Fruit fly (Drosophila melanogaster) whole organism, embryonic: ENCODE measurements around the gene zfh2.

Experiments used
- Blimp-1 ChIP-seq: fragments of 200-800 bp; sonication (Bioruptor generic); optimal IDR thresholded peaks from 3 replicates; lab custom pipeline; 2018; ENCODE audit warnings: missing biosample characterization, missing genetic modification characterization, mild to moderate bottlenecking, moderate library complexity, missing genetic modification reagents
- BtbVII ChIP-seq: fragments of 200-800 bp; sonication (Bioruptor generic); optimal IDR thresholded peaks from 3 replicates; lab custom pipeline; 2017; ENCODE audit warnings: missing biosample characterization, mild to moderate bottlenecking, missing genetic modification characterization
- CG11723 ChIP-seq: fragments of 200-800 bp; sonication (Bioruptor generic); optimal IDR thresholded peaks from 2 replicates; lab custom pipeline; 2017; ENCODE audit warnings: missing biosample characterization, mild to moderate bottlenecking, missing genetic modification characterization
- CG16863 ChIP-seq: fragments of 200-800 bp; sonication (Bioruptor generic); optimal IDR thresholded peaks from 3 replicates; lab custom pipeline; 2016; ENCODE audit warnings: missing biosample characterization, missing genetic modification characterization
- CG17359 ChIP-seq: fragments of 200-800 bp; sonication (Bioruptor generic); optimal IDR thresholded peaks from 3 replicates; lab custom pipeline; 2018; ENCODE audit warnings: missing biosample characterization, mild to moderate bottlenecking, missing genetic modification characterization, moderate library complexity
- CG2129 ChIP-seq: fragments of 200-800 bp; sonication (Bioruptor generic); IDR thresholded peaks from 2 replicates; pipeline ENCODE4 v1.3.6; 2022; ENCODE audit warnings: missing biosample characterization, missing genetic modification characterization; ENCODE audit not compliant: partially characterized antibody
- CG30020 ChIP-seq: fragments of 200-800 bp; optimal IDR thresholded peaks from 2 replicates; lab custom pipeline; 2019; ENCODE audit warnings: missing biosample characterization, mild to moderate bottlenecking, missing genetic modification characterization, moderate library complexity
- CG31365 ChIP-seq: fragments of 200-800 bp; sonication (Bioruptor generic); optimal IDR thresholded peaks from 2 replicates; lab custom pipeline; 2018; ENCODE audit warnings: missing biosample characterization, mild to moderate bottlenecking, missing genetic modification characterization
- CG3163 ChIP-seq: fragments of 200-800 bp; sonication (Bioruptor generic); optimal IDR thresholded peaks from 3 replicates; lab custom pipeline; 2016; ENCODE audit warnings: missing biosample characterization, missing genetic modification characterization
- CG3847 ChIP-seq: fragments of 200-800 bp; sonication (Bioruptor generic); IDR thresholded peaks from 2 replicates; pipeline ENCODE4 v1.3.6; 2022; ENCODE audit warnings: missing biosample characterization, missing genetic modification characterization
- CG5953 ChIP-seq: fragments of 200-800 bp; sonication (Bioruptor generic); IDR thresholded peaks from 2 replicates; pipeline ENCODE4 v1.3.6; 2022; ENCODE audit warnings: missing biosample characterization, missing genetic modification characterization
- CG6254 ChIP-seq: fragments of 200-800 bp; sonication (Bioruptor generic); optimal IDR thresholded peaks from 3 replicates; lab custom pipeline; 2017; ENCODE audit warnings: mild to moderate bottlenecking, missing biosample characterization, missing genetic modification reagents, missing genetic modification characterization
- D ChIP-seq, 2 experiments: fragments of 200-800 bp in 1 of 2; fragments of >200 bp in 1 of 2; sonication (Bioruptor generic) in 1 of 2; optimal IDR thresholded peaks; 2 replicates in 1 of 2; 3 replicates in 1 of 2; lab custom pipeline; 2017; ENCODE audit warnings: mild to moderate bottlenecking in 1 of 2, missing biosample characterization in 1 of 2, missing genetic modification characterization in 1 of 2, missing genetic modification reagents in 1 of 2
- Dip3 ChIP-seq: fragments of 200-800 bp; sonication (Bioruptor generic); optimal IDR thresholded peaks from 3 replicates; lab custom pipeline; 2016; ENCODE audit warnings: missing biosample characterization, missing genetic modification characterization
- E2f2 ChIP-seq: fragments of 200-800 bp; sonication (Bioruptor generic); IDR thresholded peaks from 2 replicates; pipeline ENCODE4 v1.3.6; 2022; ENCODE audit warnings: missing biosample characterization, missing genetic modification characterization
- Ets65A ChIP-seq: fragments of 200-800 bp; sonication (Bioruptor generic); peaks from one replicate; lab custom pipeline; 2016; ENCODE audit warnings: missing biosample characterization, missing genetic modification characterization
- Hand ChIP-seq: fragments of 200-800 bp; sonication (Bioruptor generic); optimal IDR thresholded peaks from 2 replicates; lab custom pipeline; 2017; ENCODE audit warnings: mild to moderate bottlenecking, missing biosample characterization, missing genetic modification reagents, missing genetic modification characterization
- Hmr ChIP-seq: fragments of 200-800 bp; sonication (Bioruptor generic); optimal IDR thresholded peaks from 3 replicates; lab custom pipeline; 2017; ENCODE audit warnings: mild to moderate bottlenecking, missing biosample characterization, missing genetic modification reagents, missing genetic modification characterization
- Hsf ChIP-seq: fragments of 200-800 bp; sonication (Bioruptor generic); optimal IDR thresholded peaks from 3 replicates; lab custom pipeline; 2016; ENCODE audit warnings: missing biosample characterization, missing genetic modification characterization
- Kr ChIP-seq: fragments of 200-800 bp; sonication (Bioruptor generic); optimal IDR thresholded peaks from 2 replicates; lab custom pipeline; 2017; ENCODE audit warnings: missing biosample characterization, mild to moderate bottlenecking, missing genetic modification characterization
- Lhr ChIP-seq: fragments of 200-800 bp; sonication (Bioruptor generic); optimal IDR thresholded peaks from 3 replicates; lab custom pipeline; 2017; ENCODE audit warnings: mild to moderate bottlenecking, missing biosample characterization, missing genetic modification reagents, missing genetic modification characterization
- MESR4 ChIP-seq: fragments of 200-800 bp; sonication (Bioruptor generic); optimal IDR thresholded peaks from 2 replicates; lab custom pipeline; 2018; ENCODE audit warnings: missing biosample characterization, mild to moderate bottlenecking, missing genetic modification characterization, moderate library complexity
- Mes4 ChIP-seq: fragments of 200-800 bp; sonication (Bioruptor generic); optimal IDR thresholded peaks from 2 replicates; lab custom pipeline; 2016; ENCODE audit warnings: missing biosample characterization, missing genetic modification characterization
- Myb ChIP-seq: fragments of 200-800 bp; sonication (Bioruptor generic); optimal IDR thresholded peaks from 2 replicates; lab custom pipeline; 2016; ENCODE audit warnings: missing biosample characterization, missing genetic modification characterization
- NFAT ChIP-seq: fragments of 200-800 bp; sonication (Bioruptor generic); IDR thresholded peaks from 2 replicates; pipeline ENCODE4 v1.3.6; 2022; ENCODE audit warnings: missing biosample characterization, missing genetic modification characterization
- Opbp ChIP-seq: fragments of 200-800 bp; sonication (Bioruptor generic); IDR thresholded peaks from 3 replicates; pipeline ENCODE4 v1.3.6; 2022; ENCODE audit warnings: missing biosample characterization, missing genetic modification characterization; ENCODE audit not compliant: partially characterized antibody
- Pdp1 ChIP-seq, 2 experiments: fragments of 200-800 bp; sonication (Bioruptor generic); optimal IDR thresholded peaks; 3 replicates each; lab custom pipeline; 2016; ENCODE audit warnings: missing biosample characterization in 2 of 2, missing genetic modification characterization in 2 of 2, mild to moderate bottlenecking in 1 of 2, moderate library complexity in 1 of 2
- Sox102F ChIP-seq: fragments of 200-800 bp; sonication (Bioruptor generic); optimal IDR thresholded peaks from 2 replicates; lab custom pipeline; 2018; ENCODE audit warnings: missing biosample characterization, mild to moderate bottlenecking, missing genetic modification characterization, moderate library complexity
- Spps ChIP-seq: fragments of 200-800 bp; sonication (Bioruptor generic); optimal IDR thresholded peaks from 2 replicates; lab custom pipeline; 2018; ENCODE audit warnings: missing biosample characterization, mild to moderate bottlenecking, missing genetic modification characterization
- Ssrp ChIP-seq: fragments of 200-800 bp; sonication (Bioruptor generic); optimal IDR thresholded peaks from 2 replicates; lab custom pipeline; 2018; ENCODE audit warnings: missing biosample characterization, mild to moderate bottlenecking, missing genetic modification characterization, moderate library complexity
- cad ChIP-seq: fragments of >200 bp; optimal IDR thresholded peaks from 2 replicates; lab custom pipeline; 2017; ENCODE audit warnings: missing biosample characterization, missing genetic modification characterization
- crp ChIP-seq, 2 experiments: fragments of 200-800 bp; sonication (Bioruptor generic); optimal IDR thresholded peaks; 2 replicates in 1 of 2; 3 replicates in 1 of 2; lab custom pipeline; 2017; ENCODE audit warnings: missing biosample characterization in 2 of 2, missing genetic modification characterization in 2 of 2, mild to moderate bottlenecking in 1 of 2, moderate library complexity in 1 of 2
- dm ChIP-seq: fragments of 200-800 bp; sonication (Bioruptor generic); optimal IDR thresholded peaks from 3 replicates; lab custom pipeline; 2016; ENCODE audit warnings: missing biosample characterization, missing genetic modification characterization
- insv ChIP-seq, 2 experiments: fragments of 200-800 bp; sonication (Bioruptor generic); optimal IDR thresholded peaks; 3 replicates each; lab custom pipeline; 2016 to 2018; ENCODE audit warnings: missing biosample characterization in 2 of 2, missing genetic modification characterization in 2 of 2
- kah ChIP-seq: fragments of 200-800 bp; sonication (Bioruptor generic); optimal IDR thresholded peaks from 2 replicates; lab custom pipeline; 2018; ENCODE audit warnings: missing biosample characterization, mild to moderate bottlenecking, missing genetic modification characterization
- kay ChIP-seq: fragments of 200-800 bp; sonication (Bioruptor generic); optimal IDR thresholded peaks from 2 replicates; lab custom pipeline; 2016; ENCODE audit warnings: missing biosample characterization, missing genetic modification characterization
- lola ChIP-seq, 3 experiments: fragments of >200 bp in 2 of 3; fragments of 200-800 bp in 1 of 3; sonication (Bioruptor generic) in 1 of 3; optimal IDR thresholded peaks; 2 replicates each; lab custom pipeline; 2017 to 2019; ENCODE audit warnings: missing biosample characterization in 3 of 3, missing genetic modification characterization in 3 of 3, mild to moderate bottlenecking in 1 of 3, moderate library complexity in 1 of 3
- lov ChIP-seq, 2 experiments: fragments of 200-800 bp in 1 of 2; fragments of >200 bp in 1 of 2; sonication (Bioruptor generic) in 1 of 2; IDR thresholded peaks in 1 of 2; optimal IDR thresholded peaks in 1 of 2; 2 replicates in 1 of 2; 3 replicates in 1 of 2; pipeline versions ENCODE4 v1.3.6 to Lab custom; 2017 to 2022; ENCODE audit warnings: missing biosample characterization in 1 of 2, missing genetic modification characterization in 1 of 2
- p53 ChIP-seq: fragments of 200-800 bp; sonication (Bioruptor generic); optimal IDR thresholded peaks from 2 replicates; lab custom pipeline; 2016; ENCODE audit warnings: missing biosample characterization, missing genetic modification characterization
- pb ChIP-seq: fragments of 200-800 bp; sonication (Bioruptor generic); optimal IDR thresholded peaks from 3 replicates; lab custom pipeline; 2016; ENCODE audit warnings: missing biosample characterization, missing genetic modification characterization
- pros ChIP-seq: fragments of 200-800 bp; sonication (Bioruptor generic); optimal IDR thresholded peaks from 3 replicates; lab custom pipeline; 2019; ENCODE audit warnings: missing biosample characterization, mild to moderate bottlenecking, missing genetic modification characterization, moderate library complexity
- sens ChIP-seq: fragments of 200-800 bp; sonication (Bioruptor generic); peaks from one replicate; lab custom pipeline; 2016; ENCODE audit warnings: missing biosample characterization, missing genetic modification characterization
- slou ChIP-seq: fragments of 200-800 bp; sonication (Bioruptor generic); optimal IDR thresholded peaks from 3 replicates; lab custom pipeline; 2016; ENCODE audit warnings: missing biosample characterization, missing genetic modification characterization
- sr ChIP-seq: fragments of 200-800 bp; sonication (Bioruptor generic); IDR thresholded peaks from 3 replicates; pipeline ENCODE4 v1.3.6; 2022; ENCODE audit warnings: missing biosample characterization, missing genetic modification characterization
- tap ChIP-seq: fragments of 200-800 bp; optimal IDR thresholded peaks from 3 replicates; lab custom pipeline; 2019; ENCODE audit warnings: missing biosample characterization, mild to moderate bottlenecking, missing genetic modification characterization, moderate library complexity
- tna ChIP-seq: fragments of 200-800 bp; sonication (Bioruptor generic); IDR thresholded peaks from 2 replicates; pipeline ENCODE4 v1.3.6; 2022; ENCODE audit warnings: missing biosample characterization, missing genetic modification characterization; ENCODE audit not compliant: partially characterized antibody
- wdn ChIP-seq: fragments of 200-800 bp; sonication (Bioruptor generic); IDR thresholded peaks from 2 replicates; pipeline ENCODE4 v1.3.6; 2022; ENCODE audit warnings: missing biosample characterization, missing genetic modification characterization
- yki ChIP-seq: fragments of >200 bp; optimal IDR thresholded peaks from 3 replicates; lab custom pipeline; 2018

Gene zfh2

dm6 chr4:501479-501993 is at the start of gene zfh2 (continued):
- no peak for TF ChIP-seq Opbp (GFP tag; lab: Robert Waterston, UW)
- TF ChIP-seq Dip3 = no peak
- TF ChIP-seq CG5953 = no peak
- TF ChIP-seq NFAT (GFP tag; lab: Robert Waterston, UW) = no peak
- no peak for TF ChIP-seq D (optimal IDR thresholded peaks at IDR 0.05; lab: Kevin White, UChicago)
- no peak for TF ChIP-seq D (GFP tag; optimal IDR thresholded peaks at IDR 0.05; lab: Kevin White, UChicago)
- TF ChIP-seq Kr (GFP tag; lab: Kevin White, UChicago) = no peak
- no peak for TF ChIP-seq Ets65A (GFP tag; lab: Kevin White, UChicago)
- TF ChIP-seq CG31365 (tag; lab: Kevin White, UChicago) = no peak
- no peak for TF ChIP-seq slou
- peak in 1 of 2 experiments; percentile 43 for TF ChIP-seq Pdp1 (GFP tag; optimal IDR thresholded peaks at IDR 0.05; lab: Kevin White, UChicago)
- TF ChIP-seq lola (GFP tag; optimal IDR thresholded peaks at IDR 0.05; lab: Kevin White, UChicago) = no peak
- no peak for TF ChIP-seq E2f2 (GFP tag; lab: Robert Waterston, UW)
- TF ChIP-seq CG3163 (GFP tag; lab: Kevin White, UChicago) = peak; percentile 82
- TF ChIP-seq CG16863 (GFP tag; lab: Kevin White, UChicago) = no peak
- TF ChIP-seq wdn (GFP tag; lab: Robert Waterston, UW) = no peak
- no peak for TF ChIP-seq Blimp-1 (GFP tag; lab: Kevin White, UChicago)
- TF ChIP-seq pb (GFP tag; lab: Kevin White, UChicago) = no peak
- no peak for TF ChIP-seq tap (tag; lab: Kevin White, UChicago)
- TF ChIP-seq tna (GFP tag; lab: Robert Waterston, UW) = no peak
- TF ChIP-seq Myb (GFP tag; lab: Kevin White, UChicago) = no peak
- TF ChIP-seq yki = peak; percentile 80
- TF ChIP-seq lov (optimal IDR thresholded peaks at IDR 0.05; lab: Kevin White, UChicago) = no peak
- TF ChIP-seq lov (GFP tag; IDR thresholded peaks at IDR 0.05; lab: Robert Waterston, UW) = 0 out of 3 replicates have a peak, but pooled peaks have one; percentile 39
- no peak for TF ChIP-seq Sox102F (GFP tag; lab: Kevin White, UChicago)
- no peak for TF ChIP-seq Mes4 (GFP tag; lab: Kevin White, UChicago)
- TF ChIP-seq sr (GFP tag; lab: Robert Waterston, UW) = no peak

- TF ChIP-seq tna (GFP tag; lab: Robert Waterston, UW) (no peak), CG3847 (no peak), Spps (tag; lab: Kevin White, UChicago) (no peak), BtbVII (GFP tag; lab: Kevin White, UChicago) (no peak), Ssrp (tag; lab: Kevin White, UChicago) (no peak), pros (no peak), Lhr (GFP tag; lab: Kevin White, UChicago) (no peak), insv (GFP tag; optimal IDR thresholded peaks at IDR 0.05; lab: Kevin White, UChicago) (no peak), CG17359 (no peak), kay (GFP tag; lab: Kevin White, UChicago) (no peak)
Observed at dm6 chr4:453303-453702, 48.3 kb upstream of the zfh2 start.

dm6 chr4:458608-459007 is 43.0 kb upstream of the zfh2 start:
- TF ChIP-seq cad (GFP tag; lab: Kevin White, UChicago) (peak; percentile 13), Hand (GFP tag; lab: Kevin White, UChicago) (no peak), crp (GFP tag; optimal IDR thresholded peaks at IDR 0.05; lab: Kevin White, UChicago) (peak in 1 of 2 experiments; percentile 66), kah (GFP tag; lab: Kevin White, UChicago) (peak; percentile 96), sens (GFP tag; lab: Kevin White, UChicago) (no peak), MESR4 (GFP tag; lab: Kevin White, UChicago) (peak; percentile 1), CG6254 (GFP tag; lab: Kevin White, UChicago) (peak; percentile 99), Hmr (GFP tag; lab: Kevin White, UChicago) (no peak), dm (GFP tag; lab: Kevin White, UChicago) (peak; percentile 7), CG30020 (peak; percentile 32), CG11723 (peak; percentile 48), CG2129 (GFP tag; lab: Robert Waterston, UW) (no peak), Hsf (GFP tag; lab: Kevin White, UChicago) (no peak), Ets65A (GFP tag; lab: Kevin White, UChicago) (peak; percentile 8), p53 (GFP tag; lab: Kevin White, UChicago) (peak; percentile 41)
- TF ChIP-seq, all 482 proteins: peak for 10
